Fruit fly (Drosophila melanogaster): Measurements from ENCODE around the gene RpS14b.

Gene RpS14b

dm6 chrX:7946858-7947313 lies 12.2 kb downstream of the RpS14b start, which contains the start of gene orion (continued):
- TF ChIP-seq E2f2 (GFP tag; IDR thresholded peaks at IDR 0.05) (peak; percentile 34; the same call in 1 of the 2 replicates), schlank (tag; optimal IDR thresholded peaks at IDR 0.05) (no peak), Poxn (GFP tag; IDR thresholded peaks at IDR 0.05) (no peak), CG31441 (GFP tag; IDR thresholded peaks at IDR 0.05) (no peak), CG16779 (GFP tag; IDR thresholded peaks at IDR 0.05) (no peak), dysf (GFP tag; IDR thresholded peaks at IDR 0.05) (no peak; the same call in 2 of the 3 replicates), CG13287 (GFP tag; IDR thresholded peaks at IDR 0.05; ENCODE audit: partially characterized antibody) (peak; percentile 86), Aef1 (GFP tag; IDR thresholded peaks at IDR 0.05) (no peak), caup (GFP tag; optimal IDR thresholded peaks at IDR 0.05; ENCODE audit: severe bottlenecking) (no peak), vfl (GFP tag; optimal IDR thresholded peaks at IDR 0.05) (no peak), ATbp (GFP tag; optimal IDR thresholded peaks at IDR 0.05) (no peak), cad (GFP tag; optimal IDR thresholded peaks at IDR 0.05) (no peak), HmgZ (tag; optimal IDR thresholded peaks at IDR 0.05) (peak; percentile 12), Hsf (GFP tag; optimal IDR thresholded peaks at IDR 0.05) (no peak), ato (GFP tag; IDR thresholded peaks at IDR 0.05; ENCODE audit: partially characterized antibody) (peak; percentile 72), Usf (GFP tag; optimal IDR thresholded peaks at IDR 0.05) (no peak), CG11560 (tag; IDR thresholded peaks at IDR 0.05) (no peak), phol (tag; optimal IDR thresholded peaks at IDR 0.05) (no peak), Tbp (GFP tag; optimal IDR thresholded peaks at IDR 0.05) (no peak), her (GFP tag; optimal IDR thresholded peaks at IDR 0.05) (no peak), NC2β (GFP tag; optimal IDR thresholded peaks at IDR 0.05) (no peak), CG1603 (tag; optimal IDR thresholded peaks at IDR 0.05) (no peak), D19B (GFP tag; optimal IDR thresholded peaks at IDR 0.05) (no peak), da (GFP tag; optimal IDR thresholded peaks at IDR 0.05) (no peak), NC2α (GFP tag; optimal IDR thresholded peaks at IDR 0.05) (no peak), gcm2 (GFP tag; optimal IDR thresholded peaks at IDR 0.05) (no peak), rib (GFP tag; IDR thresholded peaks at IDR 0.05) (peak; percentile 56; the same call in 1 of the 2 replicates), CG10321 (GFP tag; IDR thresholded peaks at IDR 0.05) (no peak), Eip74EF (GFP tag; optimal IDR thresholded peaks at IDR 0.05) (no peak), Scr (GFP tag; IDR thresholded peaks at IDR 0.05; ENCODE audit: partially characterized antibody) (peak; percentile 79), CG12299 (tag; optimal IDR thresholded peaks at IDR 0.05) (no peak), cas (GFP tag; IDR thresholded peaks at IDR 0.05) (no peak), psq (GFP tag; optimal IDR thresholded peaks at IDR 0.05) (peak; percentile 17), CkIIα-i1 (GFP tag; IDR thresholded peaks at IDR 0.05) (no peak), CG14050 (GFP tag; IDR thresholded peaks at IDR 0.05) (no peak), BtbVII (GFP tag; optimal IDR thresholded peaks at IDR 0.05) (peak; percentile 39), CG12104 (GFP tag; optimal IDR thresholded peaks at IDR 0.05) (no peak), CG13624 (GFP tag; optimal IDR thresholded peaks at IDR 0.05) (peak; percentile 0), CG30020 (tag; optimal IDR thresholded peaks at IDR 0.05) (peak; percentile 29), Sox100B (GFP tag; optimal IDR thresholded peaks at IDR 0.05) (no peak), CG6813 (GFP tag; optimal IDR thresholded peaks at IDR 0.05) (no peak), stc (GFP tag; IDR thresholded peaks at IDR 0.05) (peak; percentile 26; the same call in 1 of the 2 replicates), YL-1 (GFP tag; optimal IDR thresholded peaks at IDR 0.05) (peak; percentile 67), dpn (GFP tag; optimal IDR thresholded peaks at IDR 0.05) (no peak), vvl (GFP tag; IDR thresholded peaks at IDR 0.05) (peak; percentile 62), CG8089 (GFP tag; optimal IDR thresholded peaks at IDR 0.05) (no peak), Drgx (GFP tag; IDR thresholded peaks at IDR 0.05) (peak; percentile 79), CG10366 (GFP tag; IDR thresholded peaks at IDR 0.05) (peak; percentile 92), CG2129 (GFP tag; IDR thresholded peaks at IDR 0.05; ENCODE audit: partially characterized antibody) (peak; percentile 56; the same call in 1 of the 2 replicates), ham (GFP tag; IDR thresholded peaks at IDR 0.05) (no peak), CG2202 (tag; optimal IDR thresholded peaks at IDR 0.05) (no peak), disco-r (GFP tag; optimal IDR thresholded peaks at IDR 0.05) (no peak)
